Fruit fly (Drosophila melanogaster) whole organism, embryonic: ENCODE data around the gene her.

Source experiments
- ATbp ChIP-seq: fragments of 200-800 bp; sonication (Bioruptor generic); optimal IDR thresholded peaks from 2 replicates; lab custom pipeline; 2017; ENCODE audit warnings: missing biosample characterization, mild to moderate bottlenecking, missing genetic modification characterization, missing genetic modification reagents
- Blimp-1 ChIP-seq: fragments of 200-800 bp; sonication (Bioruptor generic); optimal IDR thresholded peaks from 3 replicates; lab custom pipeline; 2018; ENCODE audit warnings: missing biosample characterization, missing genetic modification characterization, mild to moderate bottlenecking, moderate library complexity, missing genetic modification reagents
- CG11456 ChIP-seq: fragments of 200-800 bp; sonication (Bioruptor generic); IDR thresholded peaks from 3 replicates; pipeline ENCODE4 v1.3.6; 2022; ENCODE audit warnings: missing biosample characterization, missing genetic modification characterization
- CG11504 ChIP-seq: fragments of 200-800 bp; sonication (Bioruptor generic); optimal IDR thresholded peaks from 3 replicates; lab custom pipeline; 2019; ENCODE audit warnings: missing biosample characterization, mild to moderate bottlenecking, missing genetic modification characterization, moderate library complexity
- CG13424 ChIP-seq: fragments of 200-800 bp; sonication (Bioruptor generic); optimal IDR thresholded peaks from 2 replicates; lab custom pipeline; 2019; ENCODE audit warnings: missing biosample characterization, mild to moderate bottlenecking, missing genetic modification characterization, moderate library complexity
- CG14014 ChIP-seq: fragments of 200-800 bp; sonication (Bioruptor generic); IDR thresholded peaks from 2 replicates; pipeline ENCODE4 v1.3.6; 2022; ENCODE audit warnings: missing biosample characterization, missing genetic modification characterization
- CG18599 ChIP-seq: fragments of 200-800 bp; sonication (Bioruptor generic); optimal IDR thresholded peaks from 3 replicates; lab custom pipeline; 2017; ENCODE audit warnings: missing biosample characterization, missing genetic modification characterization, mild to moderate bottlenecking, moderate library complexity, missing genetic modification reagents
- CG2678 ChIP-seq: fragments of 200-800 bp; sonication (Bioruptor generic); optimal IDR thresholded peaks from 3 replicates; lab custom pipeline; 2019; ENCODE audit warnings: missing biosample characterization, mild to moderate bottlenecking, missing genetic modification characterization, moderate library complexity
- CG32772 ChIP-seq: fragments of 200-800 bp; sonication (Bioruptor generic); IDR thresholded peaks from 2 replicates; pipeline ENCODE4 v1.3.6; 2022; ENCODE audit warnings: missing biosample characterization, missing genetic modification characterization
- CG34422 ChIP-seq: fragments of 200-800 bp; sonication (Bioruptor generic); IDR thresholded peaks from 3 replicates; pipeline ENCODE4 v1.3.6; 2022; ENCODE audit warnings: missing biosample characterization, missing genetic modification characterization
- CG3847 ChIP-seq: fragments of 200-800 bp; sonication (Bioruptor generic); IDR thresholded peaks from 2 replicates; pipeline ENCODE4 v1.3.6; 2022; ENCODE audit warnings: missing biosample characterization, missing genetic modification characterization
- CG42726 ChIP-seq: fragments of 200-800 bp; sonication (Bioruptor generic); IDR thresholded peaks from 2 replicates; pipeline ENCODE4 v1.3.6; 2022; ENCODE audit warnings: missing biosample characterization, missing genetic modification characterization; ENCODE audit not compliant: partially characterized antibody
- CG43689 ChIP-seq: fragments of 200-800 bp; sonication (Bioruptor generic); IDR thresholded peaks from 2 replicates; pipeline ENCODE4 v1.3.6; 2022; ENCODE audit warnings: missing biosample characterization, missing genetic modification characterization
- CG5180 ChIP-seq: fragments of 200-800 bp; sonication (Bioruptor generic); optimal IDR thresholded peaks from 3 replicates; lab custom pipeline; 2017; ENCODE audit warnings: missing biosample characterization, missing genetic modification characterization, mild to moderate bottlenecking, moderate library complexity, missing genetic modification reagents
- CG6254 ChIP-seq: fragments of 200-800 bp; sonication (Bioruptor generic); optimal IDR thresholded peaks from 3 replicates; lab custom pipeline; 2017; ENCODE audit warnings: mild to moderate bottlenecking, missing biosample characterization, missing genetic modification reagents, missing genetic modification characterization
- CG6272 ChIP-seq: fragments of 200-800 bp; sonication (Bioruptor generic); IDR thresholded peaks from 2 replicates; pipeline ENCODE4 v1.3.6; 2022; ENCODE audit warnings: missing biosample characterization, missing genetic modification characterization
- CG6854 ChIP-seq: fragments of 200-800 bp; sonication (Bioruptor generic); optimal IDR thresholded peaks from 3 replicates; lab custom pipeline; 2017; ENCODE audit warnings: missing biosample characterization, mild to moderate bottlenecking, missing genetic modification characterization
- CG7745 ChIP-seq: fragments of 200-800 bp; sonication (Bioruptor generic); optimal IDR thresholded peaks from 2 replicates; lab custom pipeline; 2018; ENCODE audit warnings: missing biosample characterization, mild to moderate bottlenecking, missing genetic modification characterization, moderate library complexity
- CG8765 ChIP-seq: fragments of 200-800 bp; sonication (Bioruptor generic); IDR thresholded peaks from 2 replicates; pipeline ENCODE4 v1.3.6; 2022; ENCODE audit warnings: missing biosample characterization, missing genetic modification characterization
- CHES-1-like ChIP-seq: fragments of 200-800 bp; sonication (Bioruptor generic); optimal IDR thresholded peaks from 2 replicates; lab custom pipeline; 2016; ENCODE audit warnings: missing biosample characterization, missing genetic modification characterization
- CkIIα-i1 ChIP-seq: fragments of 200-800 bp; sonication (Bioruptor generic); IDR thresholded peaks from 2 replicates; pipeline ENCODE4 v1.3.6; 2022; ENCODE audit warnings: missing biosample characterization, missing genetic modification characterization
- D19A ChIP-seq: fragments of 200-800 bp; optimal IDR thresholded peaks from 3 replicates; lab custom pipeline; 2019; ENCODE audit warnings: missing biosample characterization, mild to moderate bottlenecking, missing genetic modification characterization, moderate library complexity
- Deaf1 ChIP-seq: fragments of 200-800 bp; optimal IDR thresholded peaks from 3 replicates; lab custom pipeline; 2019; ENCODE audit warnings: missing biosample characterization, mild to moderate bottlenecking, missing genetic modification characterization, moderate library complexity
- E2f1 ChIP-seq: fragments of 200-800 bp; sonication (Bioruptor generic); IDR thresholded peaks from 2 replicates; pipeline ENCODE4 v1.3.6; 2022; ENCODE audit warnings: missing biosample characterization, missing genetic modification characterization
- Elba2 ChIP-seq: fragments of 200-800 bp; sonication (Bioruptor generic); optimal IDR thresholded peaks from 3 replicates; lab custom pipeline; 2016; ENCODE audit warnings: missing biosample characterization, missing genetic modification characterization
- Ets65A ChIP-seq: fragments of 200-800 bp; sonication (Bioruptor generic); peaks from one replicate; lab custom pipeline; 2016; ENCODE audit warnings: missing biosample characterization, missing genetic modification characterization
- GATAe ChIP-seq: fragments of 200-800 bp; sonication (Bioruptor generic); conservative IDR thresholded peaks from 2 replicates; pipeline ENCODE4 v1.3.6; 2022; ENCODE audit warnings: missing biosample characterization, missing genetic modification characterization
- H15 ChIP-seq: fragments of 200-800 bp; sonication (Bioruptor generic); IDR thresholded peaks from 3 replicates; pipeline ENCODE4 v1.3.6; 2022; ENCODE audit warnings: missing biosample characterization, missing genetic modification characterization
- HLH4C ChIP-seq: fragments of 200-800 bp; sonication (Bioruptor generic); IDR thresholded peaks from 3 replicates; pipeline ENCODE4 v1.3.6; 2022; ENCODE audit warnings: missing biosample characterization, missing genetic modification characterization; ENCODE audit not compliant: partially characterized antibody
- Jarid2 ChIP-seq: fragments of 200-800 bp; sonication (Bioruptor generic); optimal IDR thresholded peaks from 3 replicates; lab custom pipeline; 2017; ENCODE audit warnings: mild to moderate bottlenecking, missing biosample characterization, missing genetic modification reagents, missing genetic modification characterization
- Lpt ChIP-seq: fragments of >200 bp; optimal IDR thresholded peaks from 2 replicates; lab custom pipeline; 2018; ENCODE audit warnings: missing biosample characterization, missing genetic modification characterization
- Med ChIP-seq: fragments of 200-800 bp; sonication (Bioruptor generic); peaks from one replicate; lab custom pipeline; 2016; ENCODE audit warnings: missing biosample characterization, missing genetic modification characterization, mild to moderate bottlenecking, inconsistent platforms, moderate library complexity
- NC2β ChIP-seq: fragments of 200-800 bp; sonication (Bioruptor generic); optimal IDR thresholded peaks from 2 replicates; lab custom pipeline; 2016; ENCODE audit warnings: missing biosample characterization, missing genetic modification characterization
- Six4 ChIP-seq: fragments of 200-800 bp; sonication (Bioruptor generic); optimal IDR thresholded peaks from 2 replicates; lab custom pipeline; 2016; ENCODE audit warnings: missing biosample characterization, missing genetic modification characterization
- Sox102F ChIP-seq: fragments of 200-800 bp; sonication (Bioruptor generic); optimal IDR thresholded peaks from 2 replicates; lab custom pipeline; 2018; ENCODE audit warnings: missing biosample characterization, mild to moderate bottlenecking, missing genetic modification characterization, moderate library complexity
- Taf1 ChIP-seq: fragments of 200-800 bp; sonication (Bioruptor generic); IDR thresholded peaks from 2 replicates; pipeline ENCODE4 v1.3.6; 2022; ENCODE audit warnings: missing biosample characterization, missing genetic modification characterization
- cas ChIP-seq: fragments of 200-800 bp; sonication (Bioruptor generic); IDR thresholded peaks from 2 replicates; pipeline ENCODE4 v1.3.6; 2022; ENCODE audit warnings: missing biosample characterization, missing genetic modification characterization
- chif ChIP-seq, 2 experiments: fragments of 200-800 bp; sonication (Bioruptor generic); optimal IDR thresholded peaks; 3 replicates each; lab custom pipeline; 2016; ENCODE audit warnings: missing biosample characterization in 2 of 2, missing genetic modification characterization in 2 of 2
- chinmo ChIP-seq: fragments of 200-800 bp; sonication (Bioruptor generic); IDR thresholded peaks from 4 replicates; pipeline ENCODE4 v1.3.6; 2022; ENCODE audit warnings: missing biosample characterization, missing genetic modification characterization; ENCODE audit not compliant: partially characterized antibody
- crol ChIP-seq: fragments of 200-800 bp; sonication (Bioruptor generic); IDR thresholded peaks from 2 replicates; pipeline ENCODE4 v1.3.6; 2022; ENCODE audit warnings: missing biosample characterization, missing genetic modification characterization
- dpn ChIP-seq, 2 experiments: fragments of 200-800 bp; sonication (Bioruptor generic); optimal IDR thresholded peaks; 3 replicates each; lab custom pipeline; 2016; ENCODE audit warnings: missing biosample characterization in 2 of 2, missing genetic modification characterization in 2 of 2
- gcm ChIP-seq: fragments of 200-800 bp; sonication (Bioruptor generic); optimal IDR thresholded peaks from 2 replicates; lab custom pipeline; 2019; ENCODE audit warnings: missing biosample characterization, mild to moderate bottlenecking, missing genetic modification characterization, moderate library complexity
- gcm2 ChIP-seq: fragments of 200-800 bp; sonication (Bioruptor generic); optimal IDR thresholded peaks from 2 replicates; lab custom pipeline; 2016; ENCODE audit warnings: missing biosample characterization, missing genetic modification characterization
- gem ChIP-seq: fragments of 200-800 bp; sonication (Bioruptor generic); optimal IDR thresholded peaks from 2 replicates; lab custom pipeline; 2019; ENCODE audit warnings: missing biosample characterization, mild to moderate bottlenecking, missing genetic modification characterization, moderate library complexity
- insv ChIP-seq, 2 experiments: fragments of 200-800 bp; sonication (Bioruptor generic); optimal IDR thresholded peaks; 3 replicates each; lab custom pipeline; 2016 to 2018; ENCODE audit warnings: missing biosample characterization in 2 of 2, missing genetic modification characterization in 2 of 2
- lab ChIP-seq: fragments of 200-800 bp; sonication (Bioruptor generic); optimal IDR thresholded peaks from 3 replicates; lab custom pipeline; 2017; ENCODE audit warnings: missing biosample characterization, missing genetic modification characterization, mild to moderate bottlenecking, moderate library complexity, missing genetic modification reagents
- pros ChIP-seq: fragments of 200-800 bp; sonication (Bioruptor generic); optimal IDR thresholded peaks from 3 replicates; lab custom pipeline; 2019; ENCODE audit warnings: missing biosample characterization, mild to moderate bottlenecking, missing genetic modification characterization, moderate library complexity

Gene her

dm6 chr2L:16645479-16646302, 31.3 kb upstream of the her start:
- no peak for TF ChIP-seq CG43689
- 0 out of 4 replicates have a peak, but pooled peaks have one; percentile 11 for TF ChIP-seq chinmo (GFP tag; lab: Robert Waterston, UW)
- TF ChIP-seq E2f1 (GFP tag; lab: Robert Waterston, UW) = 0 out of 2 replicates have a peak, but pooled peaks have one; percentile 20
- peak; percentile 59 for TF ChIP-seq Ets65A (GFP tag; lab: Kevin White, UChicago)
- TF ChIP-seq Med (GFP tag; lab: Kevin White, UChicago) = peak; percentile 23
- TF ChIP-seq CG11504 (tag; lab: Kevin White, UChicago) = peak; percentile 43
- TF ChIP-seq Sox102F = peak; percentile 44
- TF ChIP-seq CG42726 (GFP tag; lab: Robert Waterston, UW) = no peak
- TF ChIP-seq Elba2 (GFP tag; lab: Kevin White, UChicago) = no peak
- TF ChIP-seq Blimp-1 (GFP tag; lab: Kevin White, UChicago) = peak; percentile 46
- TF ChIP-seq CG2678 = peak; percentile 43
- peak; percentile 49 for TF ChIP-seq gem (tag; lab: Kevin White, UChicago)
- peak; percentile 10 for TF ChIP-seq CG13424
- TF ChIP-seq CG3847 (GFP tag; lab: Robert Waterston, UW) = 0 out of 2 replicates have a peak, but pooled peaks have one; percentile 10
- TF ChIP-seq CG18599 (GFP tag; lab: Kevin White, UChicago) = peak; percentile 29
- TF ChIP-seq Deaf1 (tag; lab: Kevin White, UChicago) = peak; percentile 3
- TF ChIP-seq insv (GFP tag; optimal IDR thresholded peaks at IDR 0.05; lab: Kevin White, UChicago) = no peak
- no peak for TF ChIP-seq GATAe (GFP tag; lab: Robert Waterston, UW)
- 0 out of 2 replicates have a peak, but pooled peaks have one; percentile 12 for TF ChIP-seq CG14014 (GFP tag; lab: Robert Waterston, UW)
- TF ChIP-seq crol (GFP tag; lab: Robert Waterston, UW) = peak; percentile 56
- TF ChIP-seq CG11456 (GFP tag; lab: Robert Waterston, UW) = no peak

dm6 chr2L:16647773-16648172, 29.2 kb upstream of the her start:
- peak; percentile 36 for TF ChIP-seq D19A (tag; lab: Kevin White, UChicago)
- no peak for TF ChIP-seq pros (GFP tag; lab: Kevin White, UChicago)
- TF ChIP-seq gcm (GFP tag; lab: Kevin White, UChicago) = peak; percentile 11
- TF ChIP-seq H15 (GFP tag; lab: Robert Waterston, UW) = 0 out of 3 replicates have a peak, but pooled peaks have one; percentile 39
- no peak for TF ChIP-seq CG6254 (GFP tag; lab: Kevin White, UChicago)
- peak; percentile 38 for TF ChIP-seq ATbp (GFP tag; lab: Kevin White, UChicago)
- peak in 1 of 2 experiments; percentile 21 for TF ChIP-seq chif (GFP tag; optimal IDR thresholded peaks at IDR 0.05; lab: Kevin White, UChicago)
- TF ChIP-seq Jarid2 (GFP tag; lab: Kevin White, UChicago) = no peak
- peak; percentile 57 for TF ChIP-seq CG6854 (GFP tag; lab: Kevin White, UChicago)
- TF ChIP-seq CG6272 (GFP tag; lab: Robert Waterston, UW) = no peak
- peak; percentile 28; the same call in 1 of the 2 replicates for TF ChIP-seq CG32772 (GFP tag; lab: Robert Waterston, UW)
- no peak for TF ChIP-seq CHES-1-like
- TF ChIP-seq HLH4C (GFP tag; lab: Robert Waterston, UW) = no peak
- no peak for TF ChIP-seq CG5180 (GFP tag; lab: Kevin White, UChicago)
- TF ChIP-seq gcm2 = no peak
- no peak for TF ChIP-seq NC2β (GFP tag; lab: Kevin White, UChicago)
- TF ChIP-seq dpn (GFP tag; optimal IDR thresholded peaks at IDR 0.05; lab: Kevin White, UChicago) = peak in 1 of 2 experiments; percentile 24
- no peak for TF ChIP-seq Lpt
- TF ChIP-seq CG7745 (tag; lab: Kevin White, UChicago) = no peak
- TF ChIP-seq lab (GFP tag; lab: Kevin White, UChicago) = peak; percentile 87
- peak; percentile 71 for TF ChIP-seq CG34422 (GFP tag; lab: Robert Waterston, UW)
- TF ChIP-seq CG14014 (GFP tag; lab: Robert Waterston, UW) = no peak
- TF ChIP-seq Six4 (GFP tag; lab: Kevin White, UChicago) = no peak
- TF ChIP-seq CkIIα-i1 (GFP tag; lab: Robert Waterston, UW) = no peak
- TF ChIP-seq Blimp-1 (GFP tag; lab: Kevin White, UChicago) = peak; percentile 44
- no peak for TF ChIP-seq CG8765 (GFP tag; lab: Robert Waterston, UW)
- TF ChIP-seq Taf1 (GFP tag; lab: Robert Waterston, UW) = 0 out of 2 replicates have a peak, but pooled peaks have one; percentile 18
- no peak for TF ChIP-seq cas (GFP tag; lab: Robert Waterston, UW)
